Fruit fly (Drosophila melanogaster) whole organism, wandering third instar larva: ENCODE results near the gene Mgat2.

Experiments used
- Abd-B ChIP-seq: fragments of >200 bp; optimal IDR thresholded peaks from 2 replicates; lab custom pipeline; 2017; ENCODE audit warnings: missing biosample characterization, missing genetic modification characterization
- CG32264 ChIP-seq: fragments of 200-800 bp; sonication (Bioruptor generic); optimal IDR thresholded peaks from 2 replicates; lab custom pipeline; 2016; ENCODE audit warnings: missing biosample characterization, missing genetic modification characterization
- CG9705 ChIP-seq: fragments of 200-800 bp; sonication (Bioruptor generic); optimal IDR thresholded peaks from 2 replicates; lab custom pipeline; 2018; ENCODE audit warnings: missing biosample characterization, mild to moderate bottlenecking, missing genetic modification characterization
- CrebA ChIP-seq: fragments of 200-800 bp; sonication (Bioruptor generic); optimal IDR thresholded peaks from 2 replicates; lab custom pipeline; 2016; ENCODE audit warnings: missing biosample characterization, mild to moderate bottlenecking, missing genetic modification characterization, borderline replicate concordance
- Dfd ChIP-seq: fragments of >200 bp; optimal IDR thresholded peaks from 2 replicates; lab custom pipeline; 2017; ENCODE audit warnings: missing biosample characterization, missing genetic modification characterization
- Dif ChIP-seq: fragments of 200-275, 200-300 bp; sonication (Bioruptor generic); optimal IDR thresholded peaks from 2 replicates; lab custom pipeline; 2018; ENCODE audit warnings: missing biosample characterization, missing genetic modification characterization; ENCODE audit not compliant: partially characterized antibody
- GATAd ChIP-seq: sonication (Bioruptor generic); optimal IDR thresholded peaks from 2 replicates; lab custom pipeline; 2016; ENCODE audit warnings: missing biosample characterization, missing genetic modification characterization
- HLH106 ChIP-seq: fragments of 200-800 bp; optimal IDR thresholded peaks from 3 replicates; lab custom pipeline; 2019; ENCODE audit warnings: missing biosample characterization, mild to moderate bottlenecking, missing genetic modification characterization, moderate library complexity
- Hnf4 ChIP-seq: fragments of 200-800 bp; sonication (Bioruptor generic); optimal IDR thresholded peaks from 2 replicates; lab custom pipeline; 2016; ENCODE audit warnings: missing biosample characterization, mild to moderate bottlenecking, missing genetic modification characterization
- Hr78 ChIP-seq: fragments of >200 bp; optimal IDR thresholded peaks from 2 replicates; lab custom pipeline; 2017; ENCODE audit warnings: missing biosample characterization, missing genetic modification characterization
- Hr83 ChIP-seq: fragments of 200-300 bp; sonication (Bioruptor generic); optimal IDR thresholded peaks from 2 replicates; lab custom pipeline; 2016; ENCODE audit warnings: missing biosample characterization, mild to moderate bottlenecking, missing genetic modification characterization, moderate library complexity; ENCODE audit not compliant: poor library complexity, severe bottlenecking
- Jra ChIP-seq: sonication (Bioruptor generic); optimal IDR thresholded peaks from 2 replicates; lab custom pipeline; 2016; ENCODE audit warnings: missing biosample characterization, missing genetic modification characterization
- Mio ChIP-seq: sonication (Bioruptor generic); optimal IDR thresholded peaks from 2 replicates; lab custom pipeline; 2016; ENCODE audit warnings: missing biosample characterization, missing genetic modification characterization
- Myc ChIP-seq: fragments of >200 bp; optimal IDR thresholded peaks from 2 replicates; lab custom pipeline; 2017
- N ChIP-seq: fragments of >200 bp; optimal IDR thresholded peaks from 2 replicates; lab custom pipeline; 2018; ENCODE audit warnings: missing biosample characterization, missing external identifiers, missing genetic modification characterization
- OdsH ChIP-seq: fragments of 200-800 bp; sonication (Bioruptor generic); optimal IDR thresholded peaks from 2 replicates; lab custom pipeline; 2016; ENCODE audit warnings: missing biosample characterization, mild to moderate bottlenecking, missing genetic modification characterization
- Rel ChIP-seq, 2 experiments: fragments of 200-800 bp; sonication (Bioruptor generic) in 1 of 2; optimal IDR thresholded peaks; 2 replicates in 1 of 2; 3 replicates in 1 of 2; lab custom pipeline; 2016 to 2019; ENCODE audit warnings: mild to moderate bottlenecking in 2 of 2, missing biosample characterization in 2 of 2, missing genetic modification characterization in 2 of 2, moderate library complexity in 1 of 2
- Sp1 ChIP-seq: fragments of 200-800 bp; sonication (Bioruptor generic); optimal IDR thresholded peaks from 3 replicates; lab custom pipeline; 2019; ENCODE audit warnings: missing biosample characterization, mild to moderate bottlenecking, missing genetic modification characterization, moderate library complexity
- Vsx2 ChIP-seq: fragments of 200-300, 225-300 bp; sonication (Bioruptor generic); optimal IDR thresholded peaks from 2 replicates; lab custom pipeline; 2018; ENCODE audit warnings: missing biosample characterization, missing genetic modification characterization; ENCODE audit not compliant: partially characterized antibody
- br ChIP-seq: fragments of 200-800 bp; sonication (Bioruptor generic); optimal IDR thresholded peaks from 2 replicates; lab custom pipeline; 2016; ENCODE audit warnings: missing biosample characterization, missing genetic modification characterization
- brk ChIP-seq: fragments of 200-800 bp; sonication (Bioruptor generic); optimal IDR thresholded peaks from 2 replicates; lab custom pipeline; 2016; ENCODE audit warnings: missing biosample characterization, mild to moderate bottlenecking, missing genetic modification characterization
- dl ChIP-seq, 2 experiments: fragments of 175-275, 200-275 bp in 1 of 2; fragments of 200-275 bp in 1 of 2; sonication (Bioruptor generic); optimal IDR thresholded peaks; lab custom pipeline; 2018; ENCODE audit warnings: mild to moderate bottlenecking in 2 of 2, missing biosample characterization in 2 of 2, missing genetic modification characterization in 2 of 2, moderate library complexity in 2 of 2; ENCODE audit not compliant: partially characterized antibody in 2 of 2, insufficient read depth in 1 of 2
- dmrt93B ChIP-seq: fragments of 200-800 bp; sonication (Bioruptor generic); optimal IDR thresholded peaks from 2 replicates; lab custom pipeline; 2018; ENCODE audit warnings: missing biosample characterization, mild to moderate bottlenecking, missing genetic modification characterization
- dsf ChIP-seq: sonication (Bioruptor generic); optimal IDR thresholded peaks from 2 replicates; lab custom pipeline; 2016; ENCODE audit warnings: missing biosample characterization, missing genetic modification characterization, borderline replicate concordance
- ey ChIP-seq: fragments of 200-800 bp; sonication (Bioruptor generic); optimal IDR thresholded peaks from 2 replicates; lab custom pipeline; 2016; ENCODE audit warnings: missing biosample characterization, missing genetic modification characterization
- foxo ChIP-seq, 2 experiments: fragments of 200-800 bp; sonication (Bioruptor generic); optimal IDR thresholded peaks; 2 replicates in 1 of 2; 3 replicates in 1 of 2; lab custom pipeline; 2016 to 2017; ENCODE audit warnings: missing biosample characterization in 2 of 2, missing genetic modification characterization in 2 of 2
- fru ChIP-seq: fragments of 200-800 bp; sonication (Bioruptor generic); optimal IDR thresholded peaks from 3 replicates; lab custom pipeline; 2016; ENCODE audit warnings: missing biosample characterization, mild to moderate bottlenecking, missing genetic modification characterization
- h ChIP-seq: fragments of 200-800 bp; sonication (Bioruptor generic); optimal IDR thresholded peaks from 3 replicates; lab custom pipeline; 2016; ENCODE audit warnings: missing biosample characterization, mild to moderate bottlenecking, missing genetic modification characterization
- jim ChIP-seq: fragments of 175-275, 200-325 bp; sonication (Bioruptor generic); optimal IDR thresholded peaks from 2 replicates; lab custom pipeline; 2016; ENCODE audit warnings: missing biosample characterization, mild to moderate bottlenecking, missing genetic modification characterization
- lola ChIP-seq: fragments of >200 bp; optimal IDR thresholded peaks from 2 replicates; lab custom pipeline; 2017; ENCODE audit warnings: missing biosample characterization, missing genetic modification characterization
- pan ChIP-seq: fragments of >200 bp; optimal IDR thresholded peaks from 2 replicates; lab custom pipeline; 2017
- psq ChIP-seq: fragments of 200-800 bp; sonication (Bioruptor generic); optimal IDR thresholded peaks from 3 replicates; lab custom pipeline; 2017; ENCODE audit warnings: missing biosample characterization, mild to moderate bottlenecking, missing genetic modification characterization, moderate library complexity
- rgr ChIP-seq: fragments of 200-800 bp; sonication (Bioruptor generic); optimal IDR thresholded peaks from 3 replicates; lab custom pipeline; 2016; ENCODE audit warnings: missing biosample characterization, mild to moderate bottlenecking, missing genetic modification characterization
- sage ChIP-seq: fragments of 200-800 bp; sonication (Bioruptor generic); optimal IDR thresholded peaks from 2 replicates; lab custom pipeline; 2016; ENCODE audit warnings: missing biosample characterization, mild to moderate bottlenecking, missing genetic modification characterization
- sv ChIP-seq: fragments of 200-800 bp; sonication (Bioruptor generic); optimal IDR thresholded peaks from 3 replicates; lab custom pipeline; 2016; ENCODE audit warnings: missing biosample characterization, missing genetic modification characterization
- tai ChIP-seq: sonication (Bioruptor generic); optimal IDR thresholded peaks from 2 replicates; lab custom pipeline; 2016; ENCODE audit warnings: missing biosample characterization, missing genetic modification characterization
- usp ChIP-seq: fragments of >200 bp; optimal IDR thresholded peaks from 2 replicates; lab custom pipeline; 2017; ENCODE audit warnings: missing biosample characterization, missing genetic modification characterization
- woc ChIP-seq: sonication (Bioruptor generic); optimal IDR thresholded peaks from 2 replicates; lab custom pipeline; 2016; ENCODE audit warnings: missing biosample characterization, mild to moderate bottlenecking, missing genetic modification characterization

Mgat2 gene

DNA sequence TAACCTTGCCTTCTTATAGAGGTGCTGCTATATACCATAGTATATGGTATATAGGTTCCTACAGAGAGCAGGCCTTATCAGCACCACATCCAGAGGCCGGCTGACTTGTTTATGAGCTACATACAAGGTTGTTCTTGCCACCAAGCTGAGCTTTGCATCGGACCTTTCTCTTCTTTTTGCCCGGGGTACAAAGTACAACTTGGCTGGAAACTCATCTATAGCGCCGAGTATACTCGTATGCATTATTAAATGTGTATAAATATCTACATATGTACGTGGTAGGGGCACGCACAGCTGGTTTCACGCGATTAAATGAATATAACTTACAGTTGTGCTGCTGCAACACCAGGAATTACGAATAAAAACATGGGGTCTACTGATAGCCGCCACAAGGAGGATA lies 8.1 kb downstream of the Mgat2 start:
- no peak for TF ChIP-seq pan (lab: Kevin White, UChicago)
- no peak for TF ChIP-seq woc (GFP tag; lab: Kevin White, UChicago)
- TF ChIP-seq Vsx2 (GFP tag; lab: Kevin White, UChicago) = no peak
- TF ChIP-seq dsf (GFP tag; lab: Kevin White, UChicago) = no peak
- TF ChIP-seq Myc = no peak
- no peak for TF ChIP-seq lola (GFP tag; lab: Kevin White, UChicago)
- TF ChIP-seq GATAd (GFP tag; lab: Kevin White, UChicago) = no peak
- TF ChIP-seq Dfd (GFP tag; lab: Kevin White, UChicago) = no peak

DNA sequence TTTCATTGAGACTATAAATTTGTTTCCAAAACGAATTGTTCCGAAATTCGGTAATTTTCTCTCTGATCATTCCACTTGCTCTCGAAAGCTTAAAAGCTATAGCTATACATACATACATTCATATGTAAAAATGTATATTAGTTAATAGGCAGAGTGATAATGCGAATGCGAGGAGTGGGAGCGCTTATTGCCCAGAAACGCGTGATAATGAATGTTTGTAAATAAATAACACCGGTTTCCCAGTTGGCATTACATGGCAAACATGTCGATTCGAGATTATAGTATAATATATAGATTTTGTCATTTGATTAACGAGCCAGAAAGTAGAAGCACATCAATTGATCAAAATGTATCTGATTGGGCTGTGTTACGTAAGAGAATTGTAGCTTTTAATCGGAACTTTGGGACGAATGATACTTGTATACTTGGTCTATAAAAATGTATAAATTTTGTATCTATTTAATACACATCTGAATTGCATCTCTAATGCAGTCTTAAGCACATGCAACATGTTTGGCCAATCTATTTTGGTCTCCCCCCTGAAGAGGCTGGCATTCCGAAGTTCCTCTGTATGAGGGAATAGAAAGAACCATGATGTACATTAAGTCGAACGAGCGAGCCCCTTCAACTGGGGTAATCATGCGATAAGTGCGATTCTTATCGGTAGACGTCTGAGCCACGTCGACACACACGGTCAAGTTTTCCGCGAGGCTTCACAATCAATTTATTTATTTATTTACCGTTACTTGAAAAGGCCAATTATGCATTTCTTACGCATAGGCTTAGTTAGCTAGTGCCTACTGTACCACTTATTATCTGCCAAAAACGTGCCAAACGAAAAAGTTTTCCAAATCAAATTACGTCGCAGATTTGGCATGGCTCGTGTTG lies 9.2 kb downstream of the Mgat2 start:
- no peak for TF ChIP-seq Hr83 (GFP tag; lab: Kevin White, UChicago)
- no peak for TF ChIP-seq Abd-B (GFP tag; lab: Kevin White, UChicago)
- no peak for TF ChIP-seq Rel (GFP tag; optimal IDR thresholded peaks at IDR 0.05; lab: Kevin White, UChicago)
- no peak for TF ChIP-seq Rel (tag; optimal IDR thresholded peaks at IDR 0.05; lab: Kevin White, UChicago)
- TF ChIP-seq dsf (GFP tag; lab: Kevin White, UChicago) = no peak
- no peak for TF ChIP-seq woc (GFP tag; lab: Kevin White, UChicago)
- peak; percentile 12 for TF ChIP-seq rgr
- TF ChIP-seq Sp1 (GFP tag; lab: Kevin White, UChicago) = no peak
- no peak for TF ChIP-seq CG32264 (GFP tag; lab: Kevin White, UChicago)
- TF ChIP-seq h (GFP tag; lab: Kevin White, UChicago) = peak; percentile 68
- no peak for TF ChIP-seq sage (GFP tag; lab: Kevin White, UChicago)
- TF ChIP-seq dl (GFP tag; optimal IDR thresholded peaks at IDR 0.05; lab: Kevin White, UChicago; ENCODE audit: insufficient read depth in 1 of 2, partially characterized antibody in 2 of 2) = no peak
- TF ChIP-seq Myc = no peak
- TF ChIP-seq ey (GFP tag; lab: Kevin White, UChicago) = peak; percentile 44
- TF ChIP-seq dmrt93B (GFP tag; lab: Kevin White, UChicago) = no peak
- no peak for TF ChIP-seq Jra (GFP tag; lab: Kevin White, UChicago)
- no peak for TF ChIP-seq lola (GFP tag; lab: Kevin White, UChicago)
- TF ChIP-seq br (GFP tag; lab: Kevin White, UChicago) = peak; percentile 25
- TF ChIP-seq jim = no peak
- TF ChIP-seq brk = no peak
- no peak for TF ChIP-seq CG9705 (GFP tag; lab: Kevin White, UChicago)
- TF ChIP-seq Hnf4 (GFP tag; lab: Kevin White, UChicago) = peak; percentile 27
- TF ChIP-seq Dfd (GFP tag; lab: Kevin White, UChicago) = no peak
- TF ChIP-seq Hr78 (GFP tag; lab: Kevin White, UChicago) = no peak
- no peak for TF ChIP-seq HLH106
- no peak for TF ChIP-seq N (GFP tag; lab: Kevin White, UChicago)
- TF ChIP-seq tai (GFP tag; lab: Kevin White, UChicago) = no peak
- TF ChIP-seq Dif (GFP tag; lab: Kevin White, UChicago) = no peak
- TF ChIP-seq GATAd (GFP tag; lab: Kevin White, UChicago) = no peak
- no peak for TF ChIP-seq psq (GFP tag; lab: Kevin White, UChicago)
- TF ChIP-seq foxo (GFP tag; optimal IDR thresholded peaks at IDR 0.05; lab: Kevin White, UChicago) = peak in 1 of 2 experiments; percentile 67
- TF ChIP-seq usp = no peak
- peak; percentile 38 for TF ChIP-seq OdsH (GFP tag; lab: Kevin White, UChicago)
- peak; percentile 32 for TF ChIP-seq fru (GFP tag; lab: Kevin White, UChicago)
- no peak for TF ChIP-seq Mio
- no peak for TF ChIP-seq CrebA (GFP tag; lab: Kevin White, UChicago)
- TF ChIP-seq sv (GFP tag; lab: Kevin White, UChicago) = no peak
- TF ChIP-seq pan (lab: Kevin White, UChicago) = no peak
- no peak for TF ChIP-seq Vsx2 (GFP tag; lab: Kevin White, UChicago)
